Worm (Caenorhabditis elegans): ENCODE measurements around the gene ins-7.

ins-7 gene

ce11 chrIV:9641925-9642324 lies 40.7 kb downstream of the ins-7 start, which contains the start of gene del-2:
TSS of gene del-2 (minus strand) at chrIV:9642025.
- no peak for TF ChIP-seq W03F9.2 (tag; optimal IDR thresholded peaks at IDR 0.05)
- TF ChIP-seq dao-5 (tag; optimal IDR thresholded peaks at IDR 0.05) = no peak
- no peak for TF ChIP-seq him-1 (tag; optimal IDR thresholded peaks at IDR 0.05)

DNA sequence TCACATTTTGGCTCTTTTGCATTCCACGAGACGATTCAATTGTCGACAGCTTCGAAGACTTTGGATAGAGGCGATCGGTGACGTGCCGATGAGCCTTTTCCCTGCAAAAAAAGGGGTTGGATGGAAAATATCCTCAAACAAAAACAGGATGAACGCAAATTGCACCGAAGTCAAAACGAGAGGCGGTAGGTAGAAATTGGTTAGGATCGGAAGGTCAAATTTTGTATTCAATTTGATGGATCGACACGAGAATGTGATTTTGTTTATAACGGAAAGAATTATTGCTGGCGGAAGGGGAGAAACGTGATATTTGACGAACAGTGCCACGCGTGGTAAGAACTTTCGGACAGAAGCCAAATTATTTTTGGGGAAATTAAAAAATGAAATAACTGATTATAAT lies 47.8 kb downstream of the ins-7 start, which contains the start of gene mca-1:
mca-1 (minus strand) TSS at position 101 of the 400 bp plus-strand sequence.
- TF ChIP-seq dao-5 (tag; optimal IDR thresholded peaks at IDR 0.05) (no peak), him-1 (tag; optimal IDR thresholded peaks at IDR 0.05) (no peak), W03F9.2 (tag; optimal IDR thresholded peaks at IDR 0.05) (no peak)

DNA sequence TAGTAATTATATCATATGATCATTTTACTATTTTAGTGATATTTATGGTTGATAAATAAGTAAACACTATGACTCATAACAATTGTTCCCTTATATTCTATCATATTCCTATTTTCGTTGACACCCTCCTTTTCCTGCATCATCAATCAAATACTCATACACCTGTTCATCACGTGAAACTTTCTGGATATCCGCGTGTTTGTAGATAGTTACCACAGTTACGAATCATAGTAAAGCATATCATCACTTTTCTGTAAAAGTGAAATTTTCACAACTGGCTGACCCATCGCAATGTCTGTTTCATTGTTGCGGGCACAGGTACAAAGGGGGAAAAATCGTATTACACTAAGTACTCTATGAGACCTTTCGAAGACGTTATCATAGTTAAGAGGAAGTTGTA lies 48.8 kb downstream of the ins-7 start:
- no peak for TF ChIP-seq W03F9.2 (tag; optimal IDR thresholded peaks at IDR 0.05)
- no peak for TF ChIP-seq him-1 (tag; optimal IDR thresholded peaks at IDR 0.05)
- no peak for TF ChIP-seq dao-5 (tag; optimal IDR thresholded peaks at IDR 0.05)

DNA sequence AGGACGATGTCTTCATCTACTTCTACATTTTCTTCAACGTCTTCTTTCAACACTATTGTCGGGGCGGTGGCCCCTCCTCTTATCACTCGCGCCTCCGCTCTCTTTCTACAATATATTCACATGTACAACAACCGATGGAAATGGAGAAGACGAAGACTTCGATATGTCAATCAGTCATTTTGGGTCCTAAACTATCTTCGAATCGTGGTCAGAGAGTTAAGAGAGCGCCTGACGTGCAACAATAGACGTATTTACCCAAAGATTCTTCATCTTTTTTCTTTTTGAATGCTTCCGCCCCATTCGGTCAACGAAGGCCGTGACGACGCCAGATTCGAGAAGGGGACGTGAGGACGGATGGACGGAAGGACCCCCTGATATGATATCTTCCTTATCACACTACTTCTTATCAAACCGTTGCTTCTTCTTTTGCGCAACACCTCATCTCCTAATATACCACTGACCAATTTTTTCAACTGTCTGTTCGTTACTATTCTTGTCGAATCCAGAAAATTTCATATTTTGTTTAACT lies 49.6 kb downstream of the ins-7 start:
- TF ChIP-seq him-1 (tag; optimal IDR thresholded peaks at IDR 0.05) (no peak), dao-5 (tag; optimal IDR thresholded peaks at IDR 0.05) (no peak), W03F9.2 (tag; optimal IDR thresholded peaks at IDR 0.05) (no peak)

DNA sequence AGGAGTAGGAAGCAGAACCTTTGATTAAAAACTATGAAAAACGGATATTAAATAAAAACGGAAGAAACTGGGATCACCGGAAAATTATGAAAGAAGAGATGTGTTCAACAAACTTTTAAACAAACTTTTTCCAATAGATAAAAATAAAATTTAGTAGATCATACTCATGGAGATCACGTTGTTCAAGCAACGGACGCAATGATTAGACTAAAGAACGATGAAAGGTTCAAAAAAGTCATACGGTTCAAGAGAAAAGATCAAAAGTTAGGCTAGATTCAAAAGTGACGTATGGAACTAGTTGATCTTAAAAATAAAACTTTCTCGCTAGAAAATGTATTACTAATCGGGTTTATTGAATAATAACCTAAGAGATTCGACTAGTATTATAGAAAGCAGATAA lies 50.6 kb downstream of the ins-7 start:
- no peak for TF ChIP-seq him-1 (tag; optimal IDR thresholded peaks at IDR 0.05)
- TF ChIP-seq W03F9.2 (tag; optimal IDR thresholded peaks at IDR 0.05) = no peak
- TF ChIP-seq dao-5 (tag; optimal IDR thresholded peaks at IDR 0.05) = no peak
